Worm (Caenorhabditis elegans): ENCODE measurements around the gene sfxn-1.2.

DNA sequence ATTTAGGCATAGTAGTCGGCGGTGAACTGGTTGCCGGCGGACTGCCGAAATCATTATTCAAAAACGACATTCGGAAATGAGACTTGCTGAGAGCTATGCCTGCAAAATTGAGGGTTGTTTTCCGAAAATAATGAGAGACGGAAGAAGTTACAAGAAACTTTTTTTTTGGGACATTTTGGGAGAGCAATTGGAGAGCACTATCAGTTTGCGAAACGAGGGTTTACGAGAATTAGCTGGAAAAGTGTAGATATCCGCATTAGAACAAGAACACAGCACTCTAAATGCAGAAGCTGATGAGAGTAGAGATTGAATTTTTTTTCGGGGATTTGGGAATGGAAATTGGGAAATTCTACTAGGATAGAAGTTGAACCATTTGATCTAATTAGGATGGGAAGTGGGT, 33.3 kb upstream of the sfxn-1.2 start, which contains the start of gene pqm-1:
- TF ChIP-seq dve-1 (tag; optimal IDR thresholded peaks at IDR 0.05) (no peak), ama-1 (optimal IDR thresholded peaks at IDR 0.05) (no peak), elt-2 (tag; optimal IDR thresholded peaks at IDR 0.05) (no peak), F13H6.1 (tag; optimal IDR thresholded peaks at IDR 0.05) (no peak), nhr-11 (tag; optimal IDR thresholded peaks at IDR 0.05) (no peak), unc-86 (tag; optimal IDR thresholded peaks at IDR 0.05) (no peak)
